Fruit fly (Drosophila melanogaster): ENCODE results near the gene hyx.

The hyx gene

dm6 chr3R:9028690-9029089 lies 9.9 kb upstream of the hyx start:
- TF ChIP-seq ERR (GFP tag; optimal IDR thresholded peaks at IDR 0.05) (no peak), gce (GFP tag; IDR thresholded peaks at IDR 0.05) (no peak), Ptx1 (GFP tag; IDR thresholded peaks at IDR 0.05) (no peak), dm (GFP tag; optimal IDR thresholded peaks at IDR 0.05) (no peak), ara (GFP tag; IDR thresholded peaks at IDR 0.05) (no peak), CG32767 (GFP tag; IDR thresholded peaks at IDR 0.05) (0 out of 2 replicates have a peak, but pooled peaks have one; percentile 36), Blimp-1 (GFP tag; optimal IDR thresholded peaks at IDR 0.05) (no peak), CG17568 (GFP tag; optimal IDR thresholded peaks at IDR 0.05) (no peak), CG9215 (GFP tag; IDR thresholded peaks at IDR 0.05) (no peak), nerfin-1 (tag; optimal IDR thresholded peaks at IDR 0.05) (no peak), sd (tag; optimal IDR thresholded peaks at IDR 0.05) (peak; percentile 49), Abd-B (GFP tag; optimal IDR thresholded peaks at IDR 0.05) (no peak), Kr (GFP tag; optimal IDR thresholded peaks at IDR 0.05) (peak; percentile 14), ind (GFP tag; optimal IDR thresholded peaks at IDR 0.05) (no peak), CG12769 (tag; optimal IDR thresholded peaks at IDR 0.05) (peak; percentile 72), CG14710 (tag; optimal IDR thresholded peaks at IDR 0.05) (no peak), stwl (tag; optimal IDR thresholded peaks at IDR 0.05) (no peak), scrt (GFP tag; optimal IDR thresholded peaks at IDR 0.05) (no peak), CG2712 (tag; optimal IDR thresholded peaks at IDR 0.05) (no peak), Atf-2 (GFP tag; optimal IDR thresholded peaks at IDR 0.05) (no peak), ap (GFP tag; IDR thresholded peaks at IDR 0.05) (no peak), Nf-YC (tag; optimal IDR thresholded peaks at IDR 0.05) (no peak), CG32772 (GFP tag; IDR thresholded peaks at IDR 0.05) (0 out of 2 replicates have a peak, but pooled peaks have one; percentile 13), Bteb2 (GFP tag; optimal IDR thresholded peaks at IDR 0.05) (no peak), Vsx1 (GFP tag; optimal IDR thresholded peaks at IDR 0.05) (peak; percentile 87), CG11695 (GFP tag; IDR thresholded peaks at IDR 0.05) (no peak), CG10321 (GFP tag; IDR thresholded peaks at IDR 0.05) (no peak), nom (GFP tag; optimal IDR thresholded peaks at IDR 0.05) (no peak), MESR4 (GFP tag; optimal IDR thresholded peaks at IDR 0.05) (no peak), h (optimal IDR thresholded peaks at IDR 0.05) (no peak), crol (GFP tag; IDR thresholded peaks at IDR 0.05) (peak; percentile 21; the same call in 1 of the 2 replicates), sug (tag; optimal IDR thresholded peaks at IDR 0.05) (no peak), lilli (GFP tag; optimal IDR thresholded peaks at IDR 0.05) (no peak), chm (GFP tag; IDR thresholded peaks at IDR 0.05) (0 out of 2 replicates have a peak, but pooled peaks have one; percentile 29), dmrt11E (tag; optimal IDR thresholded peaks at IDR 0.05) (no peak), Lpt (GFP tag; optimal IDR thresholded peaks at IDR 0.05) (no peak), CG7745 (tag; optimal IDR thresholded peaks at IDR 0.05) (peak; percentile 92), caup (GFP tag; optimal IDR thresholded peaks at IDR 0.05; ENCODE audit: severe bottlenecking) (no peak), CG12942 (GFP tag; optimal IDR thresholded peaks at IDR 0.05) (no peak), gsb-n (tag; optimal IDR thresholded peaks at IDR 0.05) (peak; percentile 17), pros (GFP tag; optimal IDR thresholded peaks at IDR 0.05) (peak; percentile 58), CG11696 (GFP tag; IDR thresholded peaks at IDR 0.05) (no peak), sqz (GFP tag; optimal IDR thresholded peaks at IDR 0.05) (peak; percentile 34), Trl (optimal IDR thresholded peaks at IDR 0.05) (no peak), Trl (GFP tag; optimal IDR thresholded peaks at IDR 0.05) (no peak), zfh1 (GFP tag; IDR thresholded peaks at IDR 0.05) (0 out of 3 replicates have a peak, but pooled peaks have one; percentile 15), mirr (GFP tag; optimal IDR thresholded peaks at IDR 0.05) (no peak), CG10543 (GFP tag; optimal IDR thresholded peaks at IDR 0.05) (no peak), Nf-YA (GFP tag; IDR thresholded peaks at IDR 0.05) (no peak), Fer2 (tag; optimal IDR thresholded peaks at IDR 0.05) (no peak), gcm (GFP tag; optimal IDR thresholded peaks at IDR 0.05) (peak; percentile 11), tll (GFP tag; optimal IDR thresholded peaks at IDR 0.05) (peak in 1 of 2 experiments; percentile 0)
